Fruit fly (Drosophila melanogaster) whole organism, embryonic: ENCODE results near the gene CG14694.

Source experiments
- ATbp ChIP-seq: fragments of 200-800 bp; sonication (Bioruptor generic); optimal IDR thresholded peaks from 2 replicates; lab custom pipeline; 2017; ENCODE audit warnings: missing biosample characterization, mild to moderate bottlenecking, missing genetic modification characterization, missing genetic modification reagents
- BEAF-32 ChIP-seq: fragments of 200-800 bp; sonication (Bioruptor generic); optimal IDR thresholded peaks from 3 replicates; lab custom pipeline; 2017; ENCODE audit warnings: missing biosample characterization, missing genetic modification characterization, mild to moderate bottlenecking, moderate library complexity, missing genetic modification reagents
- CG10209 ChIP-seq: fragments of 200-800 bp; sonication (Bioruptor generic); optimal IDR thresholded peaks from 3 replicates; lab custom pipeline; 2017; ENCODE audit warnings: missing biosample characterization, mild to moderate bottlenecking, missing genetic modification characterization, missing genetic modification reagents
- CG11093 ChIP-seq: fragments of 200-800 bp; sonication (Bioruptor generic); IDR thresholded peaks from 3 replicates; pipeline ENCODE4 v1.3.6; 2022; ENCODE audit warnings: missing biosample characterization, missing genetic modification characterization
- CG12236 ChIP-seq: fragments of 200-800 bp; sonication (Bioruptor generic); optimal IDR thresholded peaks from 2 replicates; lab custom pipeline; 2016; ENCODE audit warnings: missing biosample characterization, missing genetic modification characterization
- CG12769 ChIP-seq: fragments of 200-800 bp; sonication (Bioruptor generic); optimal IDR thresholded peaks from 2 replicates; lab custom pipeline; 2019; ENCODE audit warnings: missing biosample characterization, mild to moderate bottlenecking, missing genetic modification characterization, moderate library complexity
- CG14667 ChIP-seq: fragments of 200-800 bp; sonication (Bioruptor generic); IDR thresholded peaks from 2 replicates; pipeline ENCODE4 v1.3.6; 2022; ENCODE audit warnings: missing biosample characterization, missing genetic modification characterization
- CG1647 ChIP-seq: fragments of 200-800 bp; sonication (Bioruptor generic); optimal IDR thresholded peaks from 3 replicates; lab custom pipeline; 2016; ENCODE audit warnings: missing biosample characterization, missing genetic modification characterization
- CG16779 ChIP-seq: fragments of 200-800 bp; sonication (Bioruptor generic); IDR thresholded peaks from 2 replicates; pipeline ENCODE4 v1.3.6; 2022; ENCODE audit warnings: missing biosample characterization, missing genetic modification characterization
- CG17385 ChIP-seq: fragments of 200-800 bp; sonication (Bioruptor generic); optimal IDR thresholded peaks from 3 replicates; lab custom pipeline; 2018; ENCODE audit warnings: missing biosample characterization, mild to moderate bottlenecking, missing genetic modification characterization
- CG17612 ChIP-seq: fragments of 200-800 bp; sonication (Bioruptor generic); IDR thresholded peaks from 2 replicates; pipeline ENCODE4 v1.3.6; 2022; ENCODE audit warnings: missing biosample characterization, missing genetic modification characterization
- CG17912 ChIP-seq: fragments of 200-800 bp; sonication (Bioruptor generic); optimal IDR thresholded peaks from 2 replicates; lab custom pipeline; 2018; ENCODE audit warnings: missing biosample characterization, mild to moderate bottlenecking, missing genetic modification characterization
- CG18599 ChIP-seq: fragments of 200-800 bp; sonication (Bioruptor generic); optimal IDR thresholded peaks from 3 replicates; lab custom pipeline; 2017; ENCODE audit warnings: missing biosample characterization, missing genetic modification characterization, mild to moderate bottlenecking, moderate library complexity, missing genetic modification reagents
- CG30403 ChIP-seq: fragments of 200-800 bp; sonication (Bioruptor generic); optimal IDR thresholded peaks from 3 replicates; lab custom pipeline; 2016; ENCODE audit warnings: missing biosample characterization, missing genetic modification characterization
- CG31224 ChIP-seq: fragments of 200-800 bp; sonication (Bioruptor generic); IDR thresholded peaks from 2 replicates; pipeline ENCODE4 v1.3.6; 2022; ENCODE audit warnings: missing biosample characterization, missing genetic modification characterization
- CG42726 ChIP-seq: fragments of 200-800 bp; sonication (Bioruptor generic); IDR thresholded peaks from 2 replicates; pipeline ENCODE4 v1.3.6; 2022; ENCODE audit warnings: missing biosample characterization, missing genetic modification characterization; ENCODE audit not compliant: partially characterized antibody
- CG43689 ChIP-seq: fragments of 200-800 bp; sonication (Bioruptor generic); IDR thresholded peaks from 2 replicates; pipeline ENCODE4 v1.3.6; 2022; ENCODE audit warnings: missing biosample characterization, missing genetic modification characterization
- CG7556 ChIP-seq: fragments of 200-800 bp; sonication (Bioruptor generic); optimal IDR thresholded peaks from 2 replicates; lab custom pipeline; 2017; ENCODE audit warnings: missing biosample characterization, mild to moderate bottlenecking, missing genetic modification characterization
- CG7987 ChIP-seq: fragments of 200-800 bp; sonication (Bioruptor generic); optimal IDR thresholded peaks from 2 replicates; lab custom pipeline; 2018; ENCODE audit warnings: missing biosample characterization, mild to moderate bottlenecking, missing genetic modification characterization, moderate library complexity
- CG8478 ChIP-seq: fragments of >200 bp; optimal IDR thresholded peaks from 2 replicates; lab custom pipeline; 2018
- CG9727 ChIP-seq: fragments of 200-800 bp; sonication (Bioruptor generic); optimal IDR thresholded peaks from 3 replicates; lab custom pipeline; 2017; ENCODE audit warnings: missing biosample characterization, mild to moderate bottlenecking, missing genetic modification characterization
- CrebB ChIP-seq: fragments of 200-800 bp; sonication (Bioruptor generic); optimal IDR thresholded peaks from 3 replicates; lab custom pipeline; 2018; ENCODE audit warnings: missing biosample characterization, mild to moderate bottlenecking, missing genetic modification characterization
- D19A ChIP-seq: fragments of 200-800 bp; optimal IDR thresholded peaks from 3 replicates; lab custom pipeline; 2019; ENCODE audit warnings: missing biosample characterization, mild to moderate bottlenecking, missing genetic modification characterization, moderate library complexity
- D19B ChIP-seq: fragments of 200-800 bp; sonication (Bioruptor generic); optimal IDR thresholded peaks from 2 replicates; lab custom pipeline; 2017; ENCODE audit warnings: missing biosample characterization, mild to moderate bottlenecking, missing genetic modification characterization
- Dip3 ChIP-seq: fragments of 200-800 bp; sonication (Bioruptor generic); optimal IDR thresholded peaks from 3 replicates; lab custom pipeline; 2016; ENCODE audit warnings: missing biosample characterization, missing genetic modification characterization
- Doc2 ChIP-seq: fragments of 200-800 bp; sonication (Bioruptor generic); IDR thresholded peaks from 2 replicates; pipeline ENCODE4 v1.3.6; 2022; ENCODE audit warnings: missing biosample characterization, missing genetic modification characterization
- Dref ChIP-seq: fragments of 200-800 bp; sonication (Bioruptor generic); IDR thresholded peaks from 2 replicates; pipeline ENCODE4 v1.3.6; 2022; ENCODE audit warnings: missing biosample characterization, missing genetic modification characterization
- E2f1 ChIP-seq: fragments of 200-800 bp; sonication (Bioruptor generic); IDR thresholded peaks from 2 replicates; pipeline ENCODE4 v1.3.6; 2022; ENCODE audit warnings: missing biosample characterization, missing genetic modification characterization
- H15 ChIP-seq: fragments of 200-800 bp; sonication (Bioruptor generic); IDR thresholded peaks from 3 replicates; pipeline ENCODE4 v1.3.6; 2022; ENCODE audit warnings: missing biosample characterization, missing genetic modification characterization
- Hr51 ChIP-seq, 2 experiments: fragments of 200-800 bp; sonication (Bioruptor generic); optimal IDR thresholded peaks; 2 replicates in 1 of 2; 3 replicates in 1 of 2; lab custom pipeline; 2016 to 2018; ENCODE audit warnings: missing biosample characterization in 2 of 2, missing genetic modification characterization in 2 of 2, mild to moderate bottlenecking in 1 of 2, moderate library complexity in 1 of 2
- MBD-R2 ChIP-seq: fragments of 200-800 bp; sonication (Bioruptor generic); IDR thresholded peaks from 2 replicates; pipeline ENCODE4 v1.3.6; 2022; ENCODE audit warnings: missing biosample characterization, missing genetic modification characterization
- MTF-1 ChIP-seq: fragments of 200-800 bp; sonication (Bioruptor generic); optimal IDR thresholded peaks from 2 replicates; lab custom pipeline; 2018; ENCODE audit warnings: missing biosample characterization, mild to moderate bottlenecking, missing genetic modification characterization, borderline replicate concordance
- Mad ChIP-seq: fragments of 200-800 bp; sonication (Bioruptor generic); optimal IDR thresholded peaks from 2 replicates; lab custom pipeline; 2016; ENCODE audit warnings: missing biosample characterization, missing genetic modification characterization
- NK7.1 ChIP-seq: fragments of 200-800 bp; sonication (Bioruptor generic); optimal IDR thresholded peaks from 3 replicates; lab custom pipeline; 2016; ENCODE audit warnings: missing biosample characterization, missing genetic modification characterization
- TFAM ChIP-seq: fragments of 200-800 bp; sonication (Bioruptor generic); optimal IDR thresholded peaks from 2 replicates; lab custom pipeline; 2017; ENCODE audit warnings: missing biosample characterization, missing genetic modification characterization, inconsistent platforms
- corto ChIP-seq: fragments of 200-800 bp; sonication (Bioruptor generic); optimal IDR thresholded peaks from 2 replicates; lab custom pipeline; 2016; ENCODE audit warnings: missing biosample characterization, mild to moderate bottlenecking, missing genetic modification characterization, moderate library complexity
- croc ChIP-seq: fragments of 200-800 bp; sonication (Bioruptor generic); conservative IDR thresholded peaks from 3 replicates; pipeline ENCODE4 v1.3.6; 2022; ENCODE audit warnings: missing biosample characterization, missing genetic modification characterization
- dmrt99B ChIP-seq: fragments of 200-800 bp; sonication (Bioruptor generic); optimal IDR thresholded peaks from 2 replicates; lab custom pipeline; 2018; ENCODE audit warnings: missing biosample characterization, mild to moderate bottlenecking, missing genetic modification characterization, moderate library complexity
- grn ChIP-seq: fragments of 200-800 bp; sonication (Bioruptor generic); optimal IDR thresholded peaks from 3 replicates; lab custom pipeline; 2017; ENCODE audit warnings: missing biosample characterization, missing genetic modification characterization
- hb ChIP-seq: fragments of 200-800 bp; sonication (Bioruptor generic); IDR thresholded peaks from 3 replicates; pipeline ENCODE4 v1.3.6; 2022; ENCODE audit warnings: missing biosample characterization, missing genetic modification characterization; ENCODE audit not compliant: partially characterized antibody
- hbn ChIP-seq: fragments of 200-800 bp; sonication (Bioruptor generic); IDR thresholded peaks from 2 replicates; pipeline ENCODE4 v1.3.6; 2022; ENCODE audit warnings: missing biosample characterization, missing genetic modification characterization; ENCODE audit not compliant: partially characterized antibody
- inv ChIP-seq: fragments of 200-800 bp; sonication (Bioruptor generic); IDR thresholded peaks from 2 replicates; pipeline ENCODE4 v1.3.6; 2022; ENCODE audit warnings: missing biosample characterization, missing genetic modification characterization; ENCODE audit not compliant: partially characterized antibody
- lov ChIP-seq, 2 experiments: fragments of 200-800 bp in 1 of 2; fragments of >200 bp in 1 of 2; sonication (Bioruptor generic) in 1 of 2; IDR thresholded peaks in 1 of 2; optimal IDR thresholded peaks in 1 of 2; 2 replicates in 1 of 2; 3 replicates in 1 of 2; pipeline versions ENCODE4 v1.3.6 to Lab custom; 2017 to 2022; ENCODE audit warnings: missing biosample characterization in 1 of 2, missing genetic modification characterization in 1 of 2
- pfk ChIP-seq: fragments of 200-800 bp; sonication (Bioruptor generic); optimal IDR thresholded peaks from 2 replicates; lab custom pipeline; 2018; ENCODE audit warnings: missing biosample characterization, mild to moderate bottlenecking, missing genetic modification characterization, moderate library complexity
- sd ChIP-seq: fragments of 200-800 bp; sonication (Bioruptor generic); optimal IDR thresholded peaks from 3 replicates; lab custom pipeline; 2018; ENCODE audit warnings: missing biosample characterization, mild to moderate bottlenecking, missing genetic modification characterization, moderate library complexity
- slp2 ChIP-seq: fragments of 200-800 bp; sonication (Bioruptor generic); optimal IDR thresholded peaks from 2 replicates; lab custom pipeline; 2016; ENCODE audit warnings: missing biosample characterization, missing genetic modification characterization
- ssp ChIP-seq: fragments of 200-800 bp; sonication (Bioruptor generic); IDR thresholded peaks from 2 replicates; pipeline ENCODE4 v1.3.6; 2022; ENCODE audit warnings: missing biosample characterization, missing genetic modification characterization
- usp ChIP-seq: fragments of >200 bp; optimal IDR thresholded peaks from 2 replicates; lab custom pipeline; 2017; ENCODE audit warnings: missing biosample characterization, missing genetic modification characterization
- zen ChIP-seq: fragments of 200-800 bp; sonication (Bioruptor generic); optimal IDR thresholded peaks from 3 replicates; lab custom pipeline; 2018; ENCODE audit warnings: missing biosample characterization, mild to moderate bottlenecking, missing genetic modification characterization, moderate library complexity

Gene CG14694

DNA sequence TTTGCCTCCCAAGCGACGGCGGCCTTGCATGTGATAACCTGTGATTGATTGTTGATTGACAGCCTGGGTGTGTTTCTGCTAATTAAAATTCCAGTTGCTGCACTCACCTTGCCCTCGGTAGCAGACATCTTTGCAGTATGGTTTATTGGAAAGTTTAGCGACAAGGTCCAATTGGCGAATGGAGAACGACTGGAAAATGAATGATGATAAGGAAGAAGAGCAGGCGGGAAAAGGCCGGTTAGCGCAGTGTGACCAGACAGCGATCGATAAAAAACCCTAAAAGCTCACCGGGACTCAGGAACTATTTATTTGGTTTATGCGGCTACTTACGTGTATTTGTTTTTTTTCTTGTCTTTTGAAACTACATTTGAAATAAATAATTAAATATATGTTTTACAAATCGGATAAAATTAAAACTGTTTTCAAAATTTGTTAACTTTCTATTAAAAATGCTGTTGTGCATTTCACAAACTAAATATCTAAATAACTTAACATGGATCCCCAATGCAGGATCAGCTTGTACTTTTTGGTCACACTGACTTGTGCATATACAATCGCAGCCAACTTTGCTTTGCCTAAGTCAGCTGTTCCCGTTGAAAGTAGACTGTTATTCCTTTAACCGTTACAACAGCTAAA is 12.7 kb upstream of the CG14694 start, which contains the start of gene Fdh (continued):
- TF ChIP-seq hbn (no peak), CG12236 (no peak), CG7987 (GFP tag; lab: Kevin White, UChicago) (peak; percentile 34), Dip3 (GFP tag; lab: Kevin White, UChicago) (peak; percentile 37), H15 (GFP tag; lab: Robert Waterston, UW) (no peak), Hr51 (GFP tag; optimal IDR thresholded peaks at IDR 0.05; lab: Kevin White, UChicago) (peak in 1 of 2 experiments; percentile 68), CrebB (tag; lab: Kevin White, UChicago) (peak; percentile 23), pfk (GFP tag; lab: Kevin White, UChicago) (no peak), CG10209 (GFP tag; lab: Kevin White, UChicago) (peak; percentile 44), CG31224 (GFP tag; lab: Robert Waterston, UW) (no peak), BEAF-32 (GFP tag; lab: Kevin White, UChicago) (peak; percentile 22), usp (no peak), ssp (GFP tag; lab: Robert Waterston, UW) (no peak), Doc2 (GFP tag; lab: Robert Waterston, UW) (no peak), sd (tag; lab: Kevin White, UChicago) (peak; percentile 58), CG43689 (GFP tag; lab: Robert Waterston, UW) (no peak), lov (optimal IDR thresholded peaks at IDR 0.05; lab: Kevin White, UChicago) (no peak), lov (GFP tag; IDR thresholded peaks at IDR 0.05; lab: Robert Waterston, UW) (0 out of 3 replicates have a peak, but pooled peaks have one; percentile 59), CG9727 (peak; percentile 66), ATbp (GFP tag; lab: Kevin White, UChicago) (no peak), CG1647 (GFP tag; lab: Kevin White, UChicago) (no peak), CG17612 (GFP tag; lab: Robert Waterston, UW) (no peak), E2f1 (peak; percentile 31; the same call in 1 of the 2 replicates), CG17385 (GFP tag; lab: Kevin White, UChicago) (peak; percentile 63), D19A (tag; lab: Kevin White, UChicago) (peak; percentile 36), hb (GFP tag; lab: Robert Waterston, UW) (no peak), Dref (GFP tag; lab: Robert Waterston, UW) (no peak), CG16779 (GFP tag; lab: Robert Waterston, UW) (no peak), CG42726 (GFP tag; lab: Robert Waterston, UW) (no peak), CG30403 (GFP tag; lab: Kevin White, UChicago) (peak; percentile 69), CG17912 (GFP tag; lab: Kevin White, UChicago) (no peak), grn (no peak), NK7.1 (no peak), slp2 (GFP tag; lab: Kevin White, UChicago) (peak; percentile 8), CG8478 (lab: Kevin White, UChicago) (no peak), Mad (GFP tag; lab: Kevin White, UChicago) (peak; percentile 12), MBD-R2 (GFP tag; lab: Robert Waterston, UW) (peak; percentile 22; the same call in 1 of the 2 replicates), CG14667 (GFP tag; lab: Robert Waterston, UW) (no peak), CG12769 (tag; lab: Kevin White, UChicago) (peak; percentile 37), MTF-1 (GFP tag; lab: Kevin White, UChicago) (peak; percentile 30), CG18599 (peak; percentile 55), TFAM (GFP tag; lab: Kevin White, UChicago) (no peak), D19B (GFP tag; lab: Kevin White, UChicago) (no peak), CG11093 (no peak), inv (GFP tag; lab: Robert Waterston, UW) (no peak), dmrt99B (peak; percentile 58), zen (tag; lab: Kevin White, UChicago) (peak; percentile 43), croc (no peak; the same call in 2 of the 3 replicates), corto (GFP tag; lab: Kevin White, UChicago) (peak; percentile 5), CG7556 (peak; percentile 56)
